Worm (Caenorhabditis elegans) whole organism, late embryonic: ENCODE measurements around the gene din-1.

ENCODE experiments used
- Y22D7AL.16 ChIP-seq: sonication (generic microtip); optimal IDR thresholded peaks from 2 replicates; lab custom pipeline; 2016; ENCODE audit warnings: missing genetic modification characterization, missing compliant biosample characterization
- ama-1 ChIP-seq: fragments of 150-350 bp; optimal IDR thresholded peaks from 2 replicates; lab custom pipeline; 2014
- ceh-14 ChIP-seq: sonication (generic microtip); optimal IDR thresholded peaks from 2 replicates; lab custom pipeline; 2016; ENCODE audit warnings: missing genotype, missing genetic modification characterization, missing compliant biosample characterization
- ceh-9 ChIP-seq: sonication (generic microtip); optimal IDR thresholded peaks from 2 replicates; lab custom pipeline; 2016; ENCODE audit warnings: mild to moderate bottlenecking, missing genetic modification characterization, inconsistent platforms, missing compliant biosample characterization
- dve-1 ChIP-seq: sonication (generic microtip); optimal IDR thresholded peaks from 2 replicates; lab custom pipeline; 2017; ENCODE audit warnings: antibody characterized with exemption, mild to moderate bottlenecking, missing genetic modification characterization, missing compliant biosample characterization
- odd-2 ChIP-seq: sonication (generic microtip); optimal IDR thresholded peaks from 2 replicates; lab custom pipeline; 2017; ENCODE audit warnings: antibody characterized with exemption, mild to moderate bottlenecking, missing genetic modification characterization, missing compliant biosample characterization
- pqm-1 ChIP-seq: sonication (generic microtip); optimal IDR thresholded peaks from 2 replicates; lab custom pipeline; 2016; ENCODE audit warnings: missing genetic modification characterization, missing compliant biosample characterization
- rnt-1 ChIP-seq: sonication (generic microtip); optimal IDR thresholded peaks from 2 replicates; lab custom pipeline; 2016; ENCODE audit warnings: missing genetic modification characterization, missing compliant biosample characterization
- sox-4 ChIP-seq: sonication (generic microtip); optimal IDR thresholded peaks from 2 replicates; lab custom pipeline; 2017; ENCODE audit warnings: mild to moderate bottlenecking, missing genetic modification characterization, inconsistent platforms, missing compliant biosample characterization
- unc-55 ChIP-seq: sonication (generic microtip); optimal IDR thresholded peaks from 2 replicates; lab custom pipeline; 2017; ENCODE audit warnings: missing biosample characterization, missing genetic modification reagents, missing genetic modification characterization

- TF ChIP-seq ceh-9 (tag; lab: Kevin White, UChicago) (no peak), unc-55 (GFP tag; lab: Kevin White, UChicago) (no peak), odd-2 (tag; lab: Kevin White, UChicago) (no peak), ama-1 (lab: Kevin White, UChicago) (no peak), ceh-14 (tag; lab: Kevin White, UChicago) (no peak), dve-1 (no peak), Y22D7AL.16 (tag; lab: Kevin White, UChicago) (no peak), sox-4 (no peak), pqm-1 (tag; lab: Kevin White, UChicago) (no peak), rnt-1 (no peak)
These were observed 41.4 kb downstream of the din-1 start, which contains the start of gene F07A11.1 for ce11 chrII:11592023-11592422.
